Fruit fly (Drosophila melanogaster): ENCODE measurements around the gene sl.

The sl gene

DNA sequence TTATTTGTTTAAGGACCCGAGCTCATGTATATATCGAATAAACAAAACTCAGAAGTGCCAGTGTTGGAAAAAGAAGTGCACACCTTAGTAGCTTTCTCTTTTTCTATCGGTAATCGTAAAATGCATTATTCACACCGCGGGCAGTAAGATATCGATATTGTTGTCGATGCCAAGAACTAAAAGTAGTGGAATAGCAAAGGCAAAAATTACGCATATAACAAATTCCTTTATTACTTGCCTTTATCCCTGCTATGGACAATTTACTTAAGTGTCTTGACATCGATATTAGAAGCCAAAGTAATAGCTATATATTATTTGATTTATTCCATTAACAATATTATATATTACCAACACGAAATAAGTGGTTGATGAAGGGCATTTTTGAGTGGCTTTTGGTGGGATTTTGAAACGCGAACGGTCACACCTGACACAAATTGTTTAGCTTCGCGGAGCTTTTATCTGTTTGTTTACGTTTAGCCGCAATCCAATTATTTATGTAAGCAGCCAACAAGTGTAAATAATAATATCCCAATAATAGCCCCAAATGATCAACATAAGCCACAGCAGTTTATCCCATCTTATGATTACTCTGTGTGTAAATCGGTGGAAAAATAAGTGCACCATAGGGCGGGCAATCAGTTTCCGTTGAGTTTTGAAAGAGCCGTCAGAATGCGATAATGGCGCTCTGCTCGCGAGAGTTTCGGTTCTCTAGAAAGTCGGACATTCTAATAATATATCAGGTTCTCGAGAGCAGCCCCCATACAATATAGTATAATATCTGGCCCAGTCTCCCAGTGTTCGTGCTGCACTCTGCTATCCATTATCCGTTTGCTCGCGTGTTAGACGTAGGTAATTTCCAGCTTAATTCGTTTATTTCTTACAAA is 35.0 kb downstream of the sl start, which contains the start of the genes CG9992 and CG4239 (continued):
- TF ChIP-seq CG7271 (tag; optimal IDR thresholded peaks at IDR 0.05) (peak; percentile 57), Lhr (GFP tag; optimal IDR thresholded peaks at IDR 0.05) (peak; percentile 78), Dref (GFP tag; IDR thresholded peaks at IDR 0.05) (peak; percentile 69), crp (GFP tag; optimal IDR thresholded peaks at IDR 0.05) (peak in 1 of 2 experiments; percentile 7), Fer2 (tag; optimal IDR thresholded peaks at IDR 0.05) (peak; percentile 56), Nf-YA (GFP tag; IDR thresholded peaks at IDR 0.05) (no peak), CG8765 (GFP tag; IDR thresholded peaks at IDR 0.05) (peak; percentile 38; the same call in 1 of the 2 replicates), Hr3 (GFP tag; optimal IDR thresholded peaks at IDR 0.05) (peak; percentile 43), HLH54F (GFP tag; optimal IDR thresholded peaks at IDR 0.05) (peak; percentile 52), E2f1 (GFP tag; IDR thresholded peaks at IDR 0.05) (peak; percentile 46; the same call in 1 of the 2 replicates), aop (GFP tag; IDR thresholded peaks at IDR 0.05) (no peak), CG17912 (GFP tag; optimal IDR thresholded peaks at IDR 0.05) (no peak), Ets65A (GFP tag) (peak; percentile 95), dmrt99B (tag; optimal IDR thresholded peaks at IDR 0.05) (peak; percentile 53), CG34224 (GFP tag; IDR thresholded peaks at IDR 0.05; ENCODE audit: partially characterized antibody) (no peak), C15 (GFP tag; IDR thresholded peaks at IDR 0.05) (no peak), gro (GFP tag; optimal IDR thresholded peaks at IDR 0.05) (no peak), corto (GFP tag; optimal IDR thresholded peaks at IDR 0.05) (no peak), insv (GFP tag; optimal IDR thresholded peaks at IDR 0.05) (no peak), CG6654 (GFP tag; optimal IDR thresholded peaks at IDR 0.05) (peak; percentile 3), Ada2b (GFP tag; IDR thresholded peaks at IDR 0.05) (0 out of 2 replicates have a peak, but pooled peaks have one; percentile 29), psq (GFP tag; optimal IDR thresholded peaks at IDR 0.05) (no peak), CG34422 (GFP tag; IDR thresholded peaks at IDR 0.05) (peak; percentile 50; the same call in 1 of the 3 replicates), HLH3B (GFP tag; IDR thresholded peaks at IDR 0.05) (peak; percentile 53; the same call in 1 of the 2 replicates), Nf-YC (tag; optimal IDR thresholded peaks at IDR 0.05) (peak; percentile 53), prd (optimal IDR thresholded peaks at IDR 0.05) (no peak), prd (GFP tag; IDR thresholded peaks at IDR 0.05) (peak; percentile 70; the same call in 2 of the 3 replicates), CG8478 (optimal IDR thresholded peaks at IDR 0.05) (no peak), ind (GFP tag; optimal IDR thresholded peaks at IDR 0.05) (peak; percentile 76), CG4360 (GFP tag; IDR thresholded peaks at IDR 0.05) (no peak), CG15073 (GFP tag; optimal IDR thresholded peaks at IDR 0.05) (no peak), Atf3 (GFP tag; optimal IDR thresholded peaks at IDR 0.05) (no peak), CG4328 (GFP tag; optimal IDR thresholded peaks at IDR 0.05) (peak; percentile 25), CG2678 (tag; optimal IDR thresholded peaks at IDR 0.05) (peak; percentile 74), Opbp (GFP tag; IDR thresholded peaks at IDR 0.05; ENCODE audit: partially characterized antibody) (peak; percentile 61; the same call in 2 of the 3 replicates), mirr (GFP tag; optimal IDR thresholded peaks at IDR 0.05) (peak; percentile 5), CG7963 (GFP tag; IDR thresholded peaks at IDR 0.05; ENCODE audit: partially characterized antibody) (peak; percentile 55; the same call in 1 of the 3 replicates), exex (tag; optimal IDR thresholded peaks at IDR 0.05) (peak; percentile 1), Max (GFP tag; optimal IDR thresholded peaks at IDR 0.05) (peak; percentile 49), pfk (GFP tag; optimal IDR thresholded peaks at IDR 0.05) (no peak), NC2β (GFP tag; optimal IDR thresholded peaks at IDR 0.05) (no peak), CG3995 (GFP tag; optimal IDR thresholded peaks at IDR 0.05) (peak; percentile 35), al (GFP tag; IDR thresholded peaks at IDR 0.05) (peak; percentile 63; the same call in 1 of the 2 replicates), CG2889 (GFP tag; IDR thresholded peaks at IDR 0.05) (no peak), Bgb (GFP tag; IDR thresholded peaks at IDR 0.05; ENCODE audit: partially characterized antibody) (peak; percentile 54), disco-r (GFP tag; optimal IDR thresholded peaks at IDR 0.05) (no peak), Hr39 (optimal IDR thresholded peaks at IDR 0.05) (no peak), Dip3 (GFP tag; optimal IDR thresholded peaks at IDR 0.05) (peak; percentile 34), CG13775 (GFP tag; optimal IDR thresholded peaks at IDR 0.05) (peak; percentile 67)

Measured in whole organism, embryonic.